Worm (Caenorhabditis elegans) whole organism, L4 larva: ENCODE results near the gene F21G4.1.

Experiments
- F10B5.3 ChIP-seq: sonication (generic microtip); optimal IDR thresholded peaks from 2 replicates; lab custom pipeline; 2016; ENCODE audit warnings: mild to moderate bottlenecking, missing genetic modification characterization, missing compliant biosample characterization
- F37D6.2 ChIP-seq: sonication (generic microtip); optimal IDR thresholded peaks from 2 replicates; lab custom pipeline; 2016; ENCODE audit warnings: mild to moderate bottlenecking, missing genetic modification characterization, missing compliant biosample characterization
- R02D3.7 ChIP-seq: fragments of 150-350 bp; sonication (generic microtip); optimal IDR thresholded peaks from 3 replicates; lab custom pipeline; 2014; ENCODE audit warnings: missing biosample characterization, missing genetic modification characterization
- T26A8.4 ChIP-seq: fragments of 200-800 bp; sonication (Bioruptor generic); IDR thresholded peaks from 2 replicates; pipeline ENCODE4 v1.3.6; 2022; ENCODE audit warnings: missing genetic modification characterization, missing compliant biosample characterization
- Y105C5A.15 ChIP-seq: fragments of 200-800 bp; sonication (Bioruptor generic); IDR thresholded peaks from 2 replicates; pipeline ENCODE4 v1.3.6; 2022; ENCODE audit warnings: missing genetic modification characterization, missing compliant biosample characterization
- Y48G9A.11 ChIP-seq: fragments of 200-800 bp; sonication (Bioruptor generic); IDR thresholded peaks from 2 replicates; pipeline ENCODE4 v1.3.6; 2022; ENCODE audit warnings: missing genetic modification reagents, missing genetic modification characterization, missing compliant biosample characterization
- ZK337.2 ChIP-seq: fragments of 200-800 bp; sonication (Bioruptor generic); IDR thresholded peaks from 2 replicates; pipeline ENCODE4 v1.3.6; 2022; ENCODE audit warnings: missing genetic modification reagents, missing genetic modification characterization, missing compliant biosample characterization
- ZK546.5 ChIP-seq, 2 experiments: sonication (generic microtip); optimal IDR thresholded peaks; 2 replicates each; lab custom pipeline; 2017; ENCODE audit warnings: missing biosample characterization in 2 of 2, missing genetic modification characterization in 2 of 2
- aha-1 ChIP-seq: fragments of 150-350 bp; peaks from one replicate; lab custom pipeline; 2014; ENCODE audit warnings: missing biosample characterization, missing genetic modification characterization
- attf-4 ChIP-seq: sonication (generic microtip); optimal IDR thresholded peaks from 3 replicates; lab custom pipeline; 2017; ENCODE audit warnings: missing biosample characterization, missing genetic modification characterization
- ceh-20 ChIP-seq: fragments of 200-800 bp; sonication (Bioruptor generic); IDR thresholded peaks from 2 replicates; pipeline ENCODE4 v1.3.6; 2022; ENCODE audit warnings: missing genetic modification reagents, missing genetic modification characterization, missing compliant biosample characterization
- ceh-28 ChIP-seq: fragments of 150-350 bp; optimal IDR thresholded peaks from 2 replicates; lab custom pipeline; 2014; ENCODE audit warnings: missing biosample characterization, missing genetic modification reagents, missing genetic modification characterization
- ceh-32 ChIP-seq: sonication (generic microtip); optimal IDR thresholded peaks from 2 replicates; lab custom pipeline; 2016; ENCODE audit warnings: mild to moderate bottlenecking, missing genetic modification characterization, missing compliant biosample characterization; ENCODE audit not compliant: poor library complexity
- ceh-62 ChIP-seq: sonication (generic microtip); optimal IDR thresholded peaks from 2 replicates; lab custom pipeline; 2017; ENCODE audit warnings: missing biosample characterization, missing genetic modification characterization
- ctbp-1 ChIP-seq: fragments of 200-800 bp; sonication (Bioruptor generic); IDR thresholded peaks from 2 replicates; pipeline ENCODE4 v1.3.6; 2022; ENCODE audit warnings: missing genetic modification reagents, missing genetic modification characterization, missing compliant biosample characterization
- dmd-6 ChIP-seq: fragments of 200-800 bp; sonication (Bioruptor generic); IDR thresholded peaks from 2 replicates; pipeline ENCODE4 v1.3.6; 2022; ENCODE audit warnings: missing genetic modification reagents, missing genetic modification characterization, missing compliant biosample characterization
- dpl-1 ChIP-seq: fragments of 150-350 bp; optimal IDR thresholded peaks from 2 replicates; lab custom pipeline; 2014; ENCODE audit warnings: missing biosample characterization, missing genetic modification reagents, missing genetic modification characterization
- duxl-1 ChIP-seq: sonication (generic microtip); optimal IDR thresholded peaks from 2 replicates; lab custom pipeline; 2016; ENCODE audit warnings: mild to moderate bottlenecking, missing genetic modification characterization, moderate library complexity, missing compliant biosample characterization; ENCODE audit not compliant: poor library complexity
- egl-43 ChIP-seq: fragments of 200-800 bp; sonication (Bioruptor generic); IDR thresholded peaks from 2 replicates; pipeline ENCODE4 v1.3.6; 2022; ENCODE audit warnings: missing genetic modification reagents, missing genetic modification characterization, missing compliant biosample characterization
- fkh-10 ChIP-seq: fragments of 150-350 bp; optimal IDR thresholded peaks from 2 replicates; lab custom pipeline; 2014; ENCODE audit warnings: missing biosample characterization, missing genetic modification reagents, missing genetic modification characterization
- hlh-30 ChIP-seq: sonication (generic microtip); optimal IDR thresholded peaks from 2 replicates; lab custom pipeline; 2017; ENCODE audit warnings: antibody characterized with exemption, mild to moderate bottlenecking, missing genetic modification characterization, missing compliant biosample characterization; ENCODE audit not compliant: insufficient read depth
- hmg-1.1 ChIP-seq: fragments of 200-800 bp; sonication (Bioruptor generic); IDR thresholded peaks from 2 replicates; pipeline ENCODE4 v1.3.6; 2022; ENCODE audit warnings: missing genetic modification reagents, missing genetic modification characterization, missing compliant biosample characterization
- jun-1 ChIP-seq: fragments of 150-350 bp; optimal IDR thresholded peaks from 2 replicates; lab custom pipeline; 2014; ENCODE audit warnings: missing biosample characterization, missing genetic modification reagents, missing genetic modification characterization
- lin-1 ChIP-seq: fragments of 200-800 bp; sonication (Bioruptor generic); IDR thresholded peaks from 2 replicates; pipeline ENCODE4 v1.3.6; 2022; ENCODE audit warnings: missing genetic modification reagents, missing genetic modification characterization, missing compliant biosample characterization
- lin-13 ChIP-seq: fragments of 150-350 bp; optimal IDR thresholded peaks from 2 replicates; lab custom pipeline; 2014; ENCODE audit warnings: missing biosample characterization, missing genetic modification reagents, missing genetic modification characterization
- lin-29 ChIP-seq: fragments of 200-800 bp; sonication (Bioruptor generic); IDR thresholded peaks from 2 replicates; pipeline ENCODE4 v1.3.6; 2022; ENCODE audit warnings: missing genetic modification reagents, missing genetic modification characterization, missing compliant biosample characterization
- lin-38 ChIP-seq: fragments of 200-800 bp; sonication (Bioruptor generic); IDR thresholded peaks from 2 replicates; pipeline ENCODE4 v1.3.6; 2022; ENCODE audit warnings: missing genetic modification reagents, missing genetic modification characterization, missing compliant biosample characterization
- lir-3 ChIP-seq: sonication (generic microtip); optimal IDR thresholded peaks from 2 replicates; lab custom pipeline; 2016; ENCODE audit warnings: mild to moderate bottlenecking, missing genetic modification characterization, missing compliant biosample characterization
- lsy-2 ChIP-seq, 2 experiments: fragments of 150-350 bp in 1 of 2; sonication (generic microtip) in 1 of 2; optimal IDR thresholded peaks; 2 replicates each; lab custom pipeline; 2014 to 2017; ENCODE audit warnings: missing biosample characterization in 2 of 2, missing genetic modification characterization in 2 of 2
- madf-9 ChIP-seq: fragments of 200-800 bp; sonication (Bioruptor generic); conservative IDR thresholded peaks from 2 replicates; pipeline ENCODE4 v1.3.6; 2022; ENCODE audit warnings: missing genetic modification reagents, missing genetic modification characterization, missing compliant biosample characterization
- mxl-3 ChIP-seq: fragments of 200-800 bp; sonication (Bioruptor generic); optimal IDR thresholded peaks from 2 replicates; lab custom pipeline; 2018; ENCODE audit warnings: mild to moderate bottlenecking, missing genetic modification characterization, missing compliant biosample characterization
- nhr-102 ChIP-seq: sonication (generic microtip); optimal IDR thresholded peaks from 2 replicates; lab custom pipeline; 2016; ENCODE audit warnings: mild to moderate bottlenecking, missing genetic modification characterization, moderate library complexity, missing compliant biosample characterization
- nhr-237 ChIP-seq: sonication (generic microtip); optimal IDR thresholded peaks from 2 replicates; lab custom pipeline; 2017; ENCODE audit warnings: missing biosample characterization, missing genetic modification characterization
- nhr-25 ChIP-seq: sonication (generic microtip); optimal IDR thresholded peaks from 2 replicates; lab custom pipeline; 2017; ENCODE audit warnings: missing genetic modification characterization, mild to moderate bottlenecking, missing compliant biosample characterization, antibody characterized with exemption, moderate library complexity, borderline replicate concordance; ENCODE audit not compliant: insufficient read depth
- nhr-28 ChIP-seq: fragments of 150-350 bp; optimal IDR thresholded peaks from 2 replicates; lab custom pipeline; 2014; ENCODE audit warnings: missing biosample characterization, missing genetic modification characterization
- nhr-42 ChIP-seq: fragments of 200-800 bp; sonication (Bioruptor generic); IDR thresholded peaks from 2 replicates; pipeline ENCODE4 v1.3.6; 2022; ENCODE audit warnings: missing genetic modification characterization, missing compliant biosample characterization
- nhr-48 ChIP-seq: sonication (generic microtip); optimal IDR thresholded peaks from 2 replicates; lab custom pipeline; 2016; ENCODE audit warnings: mild to moderate bottlenecking, missing genetic modification characterization, missing compliant biosample characterization
- nhr-77 ChIP-seq: fragments of 150-350 bp; optimal IDR thresholded peaks from 2 replicates; lab custom pipeline; 2014; ENCODE audit warnings: missing biosample characterization, missing genetic modification characterization
- pha-4 ChIP-seq, 2 experiments: fragments of 150-350 bp in 1 of 2; fragments of 200-800 bp in 1 of 2; sonication (Bioruptor generic) in 1 of 2; IDR thresholded peaks in 1 of 2; optimal IDR thresholded peaks in 1 of 2; 2 replicates each; pipeline versions ENCODE4 v1.3.6 to Lab custom; 2014 to 2022; ENCODE audit warnings: missing genetic modification characterization in 2 of 2, missing genetic modification reagents in 2 of 2, missing biosample characterization in 1 of 2, missing compliant biosample characterization in 1 of 2
- php-3 ChIP-seq: fragments of 200-800 bp; sonication (Bioruptor generic); IDR thresholded peaks from 2 replicates; pipeline ENCODE4 v1.3.6; 2022; ENCODE audit warnings: missing genetic modification reagents, missing genetic modification characterization, missing compliant biosample characterization
- pqm-1 ChIP-seq: sonication (generic microtip); optimal IDR thresholded peaks from 2 replicates; lab custom pipeline; 2017; ENCODE audit warnings: missing biosample characterization, missing genetic modification characterization
- rbr-2 ChIP-seq: sonication (generic microtip); optimal IDR thresholded peaks from 2 replicates; lab custom pipeline; 2016; ENCODE audit warnings: missing genotype, missing genetic modification characterization, missing compliant biosample characterization
- set-16 ChIP-seq: fragments of 200-800 bp; sonication (Bioruptor generic); IDR thresholded peaks from 2 replicates; pipeline ENCODE4 v1.3.6; 2022; ENCODE audit warnings: missing genetic modification reagents, missing genetic modification characterization, missing compliant biosample characterization
- spr-1 ChIP-seq: sonication (generic microtip); optimal IDR thresholded peaks from 2 replicates; lab custom pipeline; 2016; ENCODE audit warnings: mild to moderate bottlenecking, missing genetic modification characterization, missing compliant biosample characterization
- tag-97 ChIP-seq: fragments of 200-800 bp; sonication (Bioruptor generic); IDR thresholded peaks from 2 replicates; pipeline ENCODE4 v1.3.6; 2022; ENCODE audit warnings: missing genetic modification characterization, missing compliant biosample characterization
- unc-62 ChIP-seq, 3 experiments: fragments of 150-350 bp in 1 of 3; sonication (generic microtip); optimal IDR thresholded peaks in 2 of 3; peaks in 1 of 3; 1 replicate in 1 of 3; 2 replicates in 2 of 3; lab custom pipeline; 2014 to 2017; ENCODE audit warnings: missing biosample characterization in 3 of 3, missing genetic modification characterization in 3 of 3, missing genetic modification reagents in 3 of 3, missing genotype in 1 of 3
- vab-7 ChIP-seq: fragments of 200-800 bp; sonication (Bioruptor generic); IDR thresholded peaks from 2 replicates; pipeline ENCODE4 v1.3.6; 2022; ENCODE audit warnings: missing genetic modification reagents, missing genetic modification characterization, missing compliant biosample characterization
- ztf-11 ChIP-seq: fragments of 150-350 bp; optimal IDR thresholded peaks from 2 replicates; lab custom pipeline; 2014; ENCODE audit warnings: missing biosample characterization, missing genetic modification characterization
- ztf-7 ChIP-seq: fragments of 150-350 bp; optimal IDR thresholded peaks from 2 replicates; lab custom pipeline; 2014; ENCODE audit warnings: missing biosample characterization, missing genetic modification characterization

Gene F21G4.1

DNA sequence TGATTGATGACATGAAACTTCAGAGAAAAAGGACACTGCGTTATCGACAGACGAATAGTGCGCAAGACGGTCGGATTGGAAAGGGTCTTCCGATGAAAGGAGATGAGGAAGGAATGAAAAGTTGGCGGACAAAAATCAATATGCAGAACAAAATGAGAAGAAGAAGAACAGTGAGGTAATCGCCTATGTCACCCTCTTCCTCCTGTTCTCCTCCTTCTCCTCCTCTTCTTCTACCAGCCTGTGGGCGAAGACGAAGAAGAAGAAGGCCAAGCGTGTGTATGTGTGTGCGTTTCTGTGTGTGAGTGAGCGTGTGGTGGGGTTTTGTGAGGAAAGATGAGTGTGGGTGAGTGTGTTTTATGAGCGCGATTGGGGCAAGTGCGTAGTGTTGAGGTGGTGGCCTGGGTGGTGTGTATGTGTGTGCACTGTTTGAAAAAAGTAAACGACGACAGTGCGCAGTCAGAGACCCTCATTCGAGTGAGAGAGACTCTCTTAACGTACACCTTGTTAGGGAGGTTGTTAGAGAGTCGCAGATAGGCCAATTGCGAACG is 40.2 kb upstream of the F21G4.1 start, which contains the start of gene tsp-21:
TSS of gene tsp-21 (plus strand) at position 146 of the 548 bp plus-strand sequence.
- TF ChIP-seq lin-29 (GFP tag; lab: Robert Waterston, UW) (no peak), pha-4 (GFP tag; IDR thresholded peaks at IDR 0.05; lab: Robert Waterston, UW) (no peak; the same call in 1 of the 2 replicates), pha-4 (tag; optimal IDR thresholded peaks at IDR 0.05; lab: Kevin White, UChicago) (peak; percentile 53), lin-13 (peak; percentile 74), jun-1 (peak; percentile 33), aha-1 (tag; lab: Kevin White, UChicago) (peak; percentile 97), nhr-28 (tag; lab: Kevin White, UChicago) (peak; percentile 83), lin-1 (GFP tag; lab: Robert Waterston, UW) (0 out of 2 replicates have a peak, but pooled peaks have one; percentile 32), ceh-20 (GFP tag; lab: Robert Waterston, UW) (0 out of 2 replicates have a peak, but pooled peaks have one; percentile 11), dmd-6 (GFP tag; lab: Robert Waterston, UW) (peak; percentile 50), dpl-1 (peak; percentile 47), nhr-237 (peak; percentile 27), nhr-48 (tag; lab: Kevin White, UChicago) (no peak), ceh-28 (tag; lab: Kevin White, UChicago) (peak; percentile 47), attf-4 (tag; lab: Kevin White, UChicago) (no peak), F10B5.3 (tag; lab: Kevin White, UChicago) (peak; percentile 14), ztf-11 (tag; lab: Kevin White, UChicago) (no peak), fkh-10 (GFP tag; lab: Kevin White, UChicago) (no peak), ceh-32 (tag; lab: Kevin White, UChicago) (no peak), tag-97 (GFP tag; lab: Robert Waterston, UW) (no peak), hmg-1.1 (GFP tag; lab: Robert Waterston, UW) (peak; percentile 82), set-16 (GFP tag; lab: Robert Waterston, UW) (peak; percentile 66), F37D6.2 (tag; lab: Kevin White, UChicago) (no peak), spr-1 (tag; lab: Kevin White, UChicago) (no peak), ZK546.5 (tag; optimal IDR thresholded peaks at IDR 0.05; lab: Kevin White, UChicago) (no peak), hlh-30 (tag; lab: Kevin White, UChicago) (peak; percentile 77), nhr-42 (GFP tag; lab: Robert Waterston, UW) (0 out of 2 replicates have a peak, but pooled peaks have one; percentile 43), T26A8.4 (GFP tag; lab: Robert Waterston, UW) (peak; percentile 61), ceh-62 (tag; lab: Kevin White, UChicago) (no peak), unc-62 (GFP tag; optimal IDR thresholded peaks at IDR 0.05 in 1 of 2; lab: Kevin White, UChicago) (peak in 1 of 2 experiments; percentile 100), unc-62 (tag; optimal IDR thresholded peaks at IDR 0.05; lab: Kevin White, UChicago) (no peak), php-3 (peak; percentile 69), R02D3.7 (no peak), pqm-1 (tag; lab: Kevin White, UChicago) (peak; percentile 36), lin-38 (GFP tag; lab: Robert Waterston, UW) (peak; percentile 60), lsy-2 (tag; optimal IDR thresholded peaks at IDR 0.05; lab: Kevin White, UChicago) (peak; percentile 77 to 78), ctbp-1 (GFP tag; lab: Robert Waterston, UW) (peak; percentile 58; the same call in 1 of the 2 replicates), vab-7 (GFP tag; lab: Robert Waterston, UW) (no peak), egl-43 (0 out of 2 replicates have a peak, but pooled peaks have one; percentile 40), Y105C5A.15 (GFP tag; lab: Robert Waterston, UW) (no peak), ztf-7 (peak; percentile 32), nhr-25 (peak; percentile 86), lir-3 (tag; lab: Kevin White, UChicago) (no peak), rbr-2 (peak; percentile 79), nhr-77 (peak; percentile 91), mxl-3 (GFP tag; lab: Kevin White, UChicago) (peak; percentile 81), madf-9 (GFP tag; lab: Robert Waterston, UW) (peak; percentile 40; the same call in 1 of the 2 replicates), Y48G9A.11 (GFP tag; lab: Robert Waterston, UW) (no peak), duxl-1 (tag; lab: Kevin White, UChicago) (peak; percentile 34), ZK337.2 (GFP tag; lab: Robert Waterston, UW) (no peak), nhr-102 (tag; lab: Kevin White, UChicago) (peak; percentile 52)
